Worm (Caenorhabditis elegans): Measurements from ENCODE around the gene scl-5.

DNA sequence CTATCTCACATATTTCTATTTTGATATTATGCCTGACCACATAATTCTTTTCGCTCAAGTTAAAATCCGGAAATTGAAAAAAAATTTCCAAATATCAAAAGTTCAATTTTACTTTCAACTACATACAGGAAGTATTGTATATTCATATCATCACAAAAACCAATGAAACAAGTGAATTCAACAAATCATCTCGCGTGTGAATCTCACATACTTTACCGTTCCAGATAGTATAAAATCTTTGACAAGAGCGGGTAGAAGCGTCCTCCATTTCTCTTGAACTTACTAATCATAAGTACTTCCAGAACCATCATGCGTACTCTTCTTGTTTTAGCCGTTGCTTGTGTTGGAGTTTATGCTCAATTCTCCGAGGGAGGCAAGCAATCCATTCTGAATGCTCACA lies 7.6 kb downstream of the scl-5 start, which contains the start of gene scl-8:
- TF ChIP-seq mab-5 (tag; optimal IDR thresholded peaks at IDR 0.05) (no peak), unc-62 (GFP tag; optimal IDR thresholded peaks at IDR 0.05) (no peak), lsy-2 (tag; optimal IDR thresholded peaks at IDR 0.05) (no peak), unc-39 (tag; optimal IDR thresholded peaks at IDR 0.05) (no peak), ztf-11 (tag; optimal IDR thresholded peaks at IDR 0.05) (no peak), nhr-12 (tag; optimal IDR thresholded peaks at IDR 0.05) (no peak), drap-1 (GFP tag; optimal IDR thresholded peaks at IDR 0.05) (no peak), ceh-43 (GFP tag; optimal IDR thresholded peaks at IDR 0.05) (no peak), lin-13 (tag; optimal IDR thresholded peaks at IDR 0.05) (no peak), snpc-4 (tag; optimal IDR thresholded peaks at IDR 0.05) (no peak), nhr-237 (tag; optimal IDR thresholded peaks at IDR 0.05) (no peak), ham-2 (GFP tag; optimal IDR thresholded peaks at IDR 0.05) (no peak)
